Fruit fly (Drosophila melanogaster): ENCODE data around the gene Wdr81.
A peak's percentile ranks its signal among the peaks of the same experiment; 100 is the strongest.

Gene Wdr81

dm6 chr2L:11973145-11973738, 47.5 kb downstream of the Wdr81 start (continued):
- TF ChIP-seq Dfd (GFP tag; optimal IDR thresholded peaks at IDR 0.05) (no peak), CG12104 (GFP tag; optimal IDR thresholded peaks at IDR 0.05) (no peak), scrt (GFP tag; optimal IDR thresholded peaks at IDR 0.05) (no peak), ranshi (GFP tag; IDR thresholded peaks at IDR 0.05) (no peak), CG10431 (GFP tag; optimal IDR thresholded peaks at IDR 0.05) (no peak), fd96Cb (tag; optimal IDR thresholded peaks at IDR 0.05) (no peak), PHDP (tag; optimal IDR thresholded peaks at IDR 0.05) (no peak), HLHmδ (GFP tag; optimal IDR thresholded peaks at IDR 0.05) (no peak), gfzf (GFP tag; optimal IDR thresholded peaks at IDR 0.05) (no peak), NK7.1 (GFP tag; optimal IDR thresholded peaks at IDR 0.05) (no peak), CG4360 (GFP tag; IDR thresholded peaks at IDR 0.05) (peak; percentile 85), CG31224 (GFP tag; IDR thresholded peaks at IDR 0.05) (peak; percentile 41; the same call in 1 of the 2 replicates), sd (tag; optimal IDR thresholded peaks at IDR 0.05) (no peak), exex (tag; optimal IDR thresholded peaks at IDR 0.05) (no peak), CG4730 (GFP tag; IDR thresholded peaks at IDR 0.05) (no peak), CG8388 (GFP tag; optimal IDR thresholded peaks at IDR 0.05) (no peak), CkIIα-i1 (GFP tag; IDR thresholded peaks at IDR 0.05) (no peak), lov (optimal IDR thresholded peaks at IDR 0.05) (no peak), lov (GFP tag; IDR thresholded peaks at IDR 0.05) (no peak), rib (GFP tag; IDR thresholded peaks at IDR 0.05) (no peak), CG31365 (tag; optimal IDR thresholded peaks at IDR 0.05) (no peak), MTF-1 (GFP tag; optimal IDR thresholded peaks at IDR 0.05; ENCODE audit: borderline replicate concordance) (no peak), CTCF (GFP tag; optimal IDR thresholded peaks at IDR 0.05) (no peak), CG13287 (GFP tag; IDR thresholded peaks at IDR 0.05; ENCODE audit: partially characterized antibody) (no peak), zen2 (GFP tag; IDR thresholded peaks at IDR 0.05; ENCODE audit: partially characterized antibody) (no peak), ab (GFP tag; optimal IDR thresholded peaks at IDR 0.05) (no peak), dm (GFP tag; optimal IDR thresholded peaks at IDR 0.05) (no peak), Kr (GFP tag; optimal IDR thresholded peaks at IDR 0.05) (peak; percentile 6), gcm (GFP tag; optimal IDR thresholded peaks at IDR 0.05) (peak; percentile 77), CG16863 (GFP tag; optimal IDR thresholded peaks at IDR 0.05) (no peak), HmgZ (tag; optimal IDR thresholded peaks at IDR 0.05) (no peak), CG6854 (GFP tag; optimal IDR thresholded peaks at IDR 0.05) (no peak), CG12744 (GFP tag; optimal IDR thresholded peaks at IDR 0.05) (no peak), dmrt11E (tag; optimal IDR thresholded peaks at IDR 0.05) (no peak), Antp (GFP tag; optimal IDR thresholded peaks at IDR 0.05) (no peak), CG9609 (GFP tag; optimal IDR thresholded peaks at IDR 0.05) (no peak), H15 (GFP tag; IDR thresholded peaks at IDR 0.05) (no peak), crol (GFP tag; IDR thresholded peaks at IDR 0.05) (no peak), nerfin-2 (GFP tag; IDR thresholded peaks at IDR 0.05; ENCODE audit: partially characterized antibody) (no peak), E2f1 (GFP tag; IDR thresholded peaks at IDR 0.05) (no peak), NC2α (GFP tag; optimal IDR thresholded peaks at IDR 0.05) (no peak), seq (GFP tag; IDR thresholded peaks at IDR 0.05) (no peak), cato (GFP tag; optimal IDR thresholded peaks at IDR 0.05; ENCODE audit: borderline replicate concordance) (no peak), sens (GFP tag) (peak; percentile 44), CG13775 (GFP tag; optimal IDR thresholded peaks at IDR 0.05) (no peak), Ssrp (tag; optimal IDR thresholded peaks at IDR 0.05) (no peak), Dref (GFP tag; IDR thresholded peaks at IDR 0.05) (no peak), Lpt (GFP tag; optimal IDR thresholded peaks at IDR 0.05) (no peak), E2f2 (GFP tag; IDR thresholded peaks at IDR 0.05) (no peak), bigmax (GFP tag; optimal IDR thresholded peaks at IDR 0.05) (no peak), Scr (GFP tag; IDR thresholded peaks at IDR 0.05; ENCODE audit: partially characterized antibody) (no peak), BtbVII (GFP tag; optimal IDR thresholded peaks at IDR 0.05) (no peak)
